Worm (Caenorhabditis elegans): ENCODE results near the gene cest-8.
A peak's percentile ranks its signal among the peaks of the same experiment; 100 is the strongest.

Gene cest-8

DNA sequence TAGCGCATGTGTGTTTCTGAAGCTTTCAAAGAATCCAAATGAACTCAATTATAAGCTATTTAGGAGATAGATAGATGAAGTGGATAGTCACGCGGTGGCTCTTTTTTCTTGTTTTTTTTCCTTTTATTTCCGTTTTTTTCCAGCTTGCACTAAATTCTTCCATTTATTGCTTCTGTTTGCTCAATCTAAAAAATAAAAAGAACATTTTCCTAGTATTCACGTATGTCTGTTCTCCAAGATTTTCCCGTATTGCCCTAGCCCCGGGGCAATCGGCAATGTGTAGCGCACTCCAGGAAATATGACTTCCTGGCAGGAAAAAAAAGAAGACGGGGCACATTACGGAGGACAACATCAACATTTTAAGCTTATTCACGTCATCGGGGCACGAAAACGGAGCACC lies 17.6 kb upstream of the cest-8 start (continued):
- TF ChIP-seq blmp-1 (tag; optimal IDR thresholded peaks at IDR 0.05) = no peak
- TF ChIP-seq dsc-1 (tag; optimal IDR thresholded peaks at IDR 0.05) = peak; percentile 20
- TF ChIP-seq unc-130 (tag; optimal IDR thresholded peaks at IDR 0.05) = no peak
- TF ChIP-seq zip-4 (GFP tag; optimal IDR thresholded peaks at IDR 0.05) = no peak
- no peak for TF ChIP-seq jun-1 (tag; optimal IDR thresholded peaks at IDR 0.05)
- no peak for TF ChIP-seq nhr-84 (tag; optimal IDR thresholded peaks at IDR 0.05)
- TF ChIP-seq lin-14 (GFP tag; optimal IDR thresholded peaks at IDR 0.05) = peak; percentile 73
- no peak for TF ChIP-seq nhr-11 (tag; optimal IDR thresholded peaks at IDR 0.05)

ce11 chrX:12204334-12204733 lies 15.1 kb upstream of the cest-8 start:
- no peak for TF ChIP-seq aha-1 (tag; optimal IDR thresholded peaks at IDR 0.05)
- no peak for TF ChIP-seq ceh-63 (GFP tag; optimal IDR thresholded peaks at IDR 0.05)
- TF ChIP-seq skn-1 (tag; optimal IDR thresholded peaks at IDR 0.05) = no peak
- no peak for TF ChIP-seq nhr-77 (tag; optimal IDR thresholded peaks at IDR 0.05)
- TF ChIP-seq Y116A8C.19 (tag; optimal IDR thresholded peaks at IDR 0.05; ENCODE audit: borderline replicate concordance) = no peak
- TF ChIP-seq snpc-4 (tag; optimal IDR thresholded peaks at IDR 0.05) = no peak
- no peak for TF ChIP-seq grh-1 (GFP tag; IDR thresholded peaks at IDR 0.05)
- TF ChIP-seq fkh-8 (tag; optimal IDR thresholded peaks at IDR 0.05) = peak; percentile 17
- TF ChIP-seq ets-5 (GFP tag; IDR thresholded peaks at IDR 0.05) = no peak
- peak; percentile 72 for TF ChIP-seq egl-13 (tag; optimal IDR thresholded peaks at IDR 0.05)
- TF ChIP-seq nhr-90 (tag; optimal IDR thresholded peaks at IDR 0.05; ENCODE audit: poor library complexity) = no peak
- no peak for TF ChIP-seq efl-1 (optimal IDR thresholded peaks at IDR 0.05)
- no peak for TF ChIP-seq efl-1 (GFP tag; optimal IDR thresholded peaks at IDR 0.05 in 1 of 2)
- TF ChIP-seq swsn-7 (tag; optimal IDR thresholded peaks at IDR 0.05) = no peak
- no peak for TF ChIP-seq snu-23 (GFP tag; optimal IDR thresholded peaks at IDR 0.05)
- TF ChIP-seq nhr-84 (tag; optimal IDR thresholded peaks at IDR 0.05) = no peak
- TF ChIP-seq nhr-20 (tag; optimal IDR thresholded peaks at IDR 0.05) = no peak
- no peak for TF ChIP-seq C04F5.9 (tag; optimal IDR thresholded peaks at IDR 0.05)
- TF ChIP-seq fkh-4 (tag; optimal IDR thresholded peaks at IDR 0.05; ENCODE audit: borderline replicate concordance) = no peak
- TF ChIP-seq efl-3 (GFP tag; optimal IDR thresholded peaks at IDR 0.05) = no peak
- no peak for TF ChIP-seq nhr-28 (tag; optimal IDR thresholded peaks at IDR 0.05)
- TF ChIP-seq lin-15B (tag; optimal IDR thresholded peaks at IDR 0.05) = no peak
- TF ChIP-seq lin-39 (tag; optimal IDR thresholded peaks at IDR 0.05) = no peak
- no peak for TF ChIP-seq elt-3 (tag; optimal IDR thresholded peaks at IDR 0.05)
- TF ChIP-seq ceh-88 (GFP tag; IDR thresholded peaks at IDR 0.05) = no peak
- TF ChIP-seq pax-3 (tag; optimal IDR thresholded peaks at IDR 0.05) = no peak
- no peak for TF ChIP-seq alr-1 (tag; optimal IDR thresholded peaks at IDR 0.05; ENCODE audit: borderline replicate concordance)
- peak; percentile 62; the same call in 1 of the 2 replicates for TF ChIP-seq mab-9 (GFP tag; IDR thresholded peaks at IDR 0.05)
- no peak for TF ChIP-seq dpl-1 (GFP tag; optimal IDR thresholded peaks at IDR 0.05)
- TF ChIP-seq egl-27 (tag; optimal IDR thresholded peaks at IDR 0.05) = no peak
- TF ChIP-seq tlp-1 (tag; optimal IDR thresholded peaks at IDR 0.05) = no peak
- TF ChIP-seq ztf-4 (tag; optimal IDR thresholded peaks at IDR 0.05) = no peak
- TF ChIP-seq sox-4 (tag; optimal IDR thresholded peaks at IDR 0.05) = no peak
- TF ChIP-seq nhr-11 (tag; optimal IDR thresholded peaks at IDR 0.05) = no peak
- no peak for TF ChIP-seq irx-1 (tag; optimal IDR thresholded peaks at IDR 0.05)
- peak in 1 of 2 experiments; percentile 20 for TF ChIP-seq lin-35 (GFP tag; optimal IDR thresholded peaks at IDR 0.05)
- TF ChIP-seq nhr-71 (tag; optimal IDR thresholded peaks at IDR 0.05) = peak; percentile 52
- TF ChIP-seq ceh-8 (GFP tag; optimal IDR thresholded peaks at IDR 0.05) = no peak
- peak; percentile 38 for TF ChIP-seq jun-1 (tag; optimal IDR thresholded peaks at IDR 0.05)
- TF ChIP-seq unc-86 (tag; optimal IDR thresholded peaks at IDR 0.05) = peak; percentile 76
- no peak for TF ChIP-seq nhr-85 (tag)
- no peak for TF ChIP-seq pqm-1 (tag; optimal IDR thresholded peaks at IDR 0.05)
- TF ChIP-seq unc-130 (tag; optimal IDR thresholded peaks at IDR 0.05) = no peak
- TF ChIP-seq nhr-19 (GFP tag; conservative IDR thresholded peaks at IDR 0.05) = no peak
- TF ChIP-seq pag-3 (tag; optimal IDR thresholded peaks at IDR 0.05; ENCODE audit: borderline replicate concordance, insufficient read depth) = no peak
- peak; percentile 12 to 22 for TF ChIP-seq lsy-2 (tag; optimal IDR thresholded peaks at IDR 0.05)
- no peak for TF ChIP-seq nhr-12 (tag; optimal IDR thresholded peaks at IDR 0.05)
- TF ChIP-seq F16B12.6 (tag; optimal IDR thresholded peaks at IDR 0.05) = no peak
